Worm (Caenorhabditis elegans) whole organism, late embryonic: ENCODE results near the gene F36H5.10.

ENCODE experiments used
- ceh-48 ChIP-seq: sonication (generic microtip); optimal IDR thresholded peaks from 2 replicates; lab custom pipeline; 2016; ENCODE audit warnings: missing genetic modification characterization, inconsistent platforms, missing compliant biosample characterization
- fkh-6 ChIP-seq: sonication (generic microtip); optimal IDR thresholded peaks from 2 replicates; lab custom pipeline; 2016; ENCODE audit warnings: missing genetic modification characterization, missing compliant biosample characterization
- hlh-15 ChIP-seq: sonication (generic microtip); optimal IDR thresholded peaks from 2 replicates; lab custom pipeline; 2016; ENCODE audit warnings: missing genetic modification characterization, missing compliant biosample characterization
- lin-11 ChIP-seq: fragments of 200-800 bp; sonication (Bioruptor generic); optimal IDR thresholded peaks from 2 replicates; lab custom pipeline; 2018; ENCODE audit warnings: mild to moderate bottlenecking, missing genetic modification characterization, missing compliant biosample characterization
- pax-1 ChIP-seq: fragments of 150-350 bp; optimal IDR thresholded peaks from 2 replicates; lab custom pipeline; 2014; ENCODE audit warnings: missing biosample characterization, missing genetic modification characterization
- pha-4 ChIP-seq: fragments of 150-350 bp; optimal IDR thresholded peaks from 2 replicates; lab custom pipeline; 2018; ENCODE audit warnings: missing biosample characterization, missing genetic modification reagents, missing genetic modification characterization
- rnt-1 ChIP-seq: sonication (generic microtip); optimal IDR thresholded peaks from 2 replicates; lab custom pipeline; 2016; ENCODE audit warnings: missing genetic modification characterization, missing compliant biosample characterization
- sox-2 ChIP-seq: fragments of 200-800 bp; sonication (Bioruptor generic); IDR thresholded peaks from 2 replicates; pipeline ENCODE4 v1.3.6; 2022; ENCODE audit warnings: missing genetic modification reagents, missing genetic modification characterization, missing compliant biosample characterization
- ztf-16 ChIP-seq: sonication (generic microtip); optimal IDR thresholded peaks from 2 replicates; lab custom pipeline; 2017; ENCODE audit warnings: missing genetic modification characterization, missing compliant biosample characterization

ce11 chrII:1784799-1785198 is 27.7 kb downstream of the F36H5.10 start, which contains the start of gene C08F1.11:
- TF ChIP-seq pax-1 (tag; lab: Kevin White, UChicago) (no peak), hlh-15 (tag; lab: Kevin White, UChicago) (no peak), rnt-1 (tag; lab: Kevin White, UChicago) (no peak), ceh-48 (tag; lab: Kevin White, UChicago) (no peak), sox-2 (GFP tag; lab: Robert Waterston, UW) (no peak), fkh-6 (tag; lab: Kevin White, UChicago) (no peak), pha-4 (tag; lab: Kevin White, UChicago) (no peak), lin-11 (tag; lab: Kevin White, UChicago) (no peak), ztf-16 (tag; lab: Kevin White, UChicago) (no peak)
